Worm (Caenorhabditis elegans) whole organism, early embryonic: ENCODE results near the gene tmc-1.

Experiments
- B0310.2 ChIP-seq: sonication (generic microtip); optimal IDR thresholded peaks from 2 replicates; lab custom pipeline; 2016; ENCODE audit warnings: mild to moderate bottlenecking, missing genetic modification characterization, missing compliant biosample characterization
- F13C5.2 ChIP-seq: sonication (generic microtip); optimal IDR thresholded peaks from 2 replicates; lab custom pipeline; 2017; ENCODE audit warnings: mild to moderate bottlenecking, missing genetic modification characterization, inconsistent platforms, missing compliant biosample characterization
- aly-1 ChIP-seq: sonication (generic microtip); optimal IDR thresholded peaks from 2 replicates; lab custom pipeline; 2016; ENCODE audit warnings: missing genetic modification characterization, missing compliant biosample characterization
- ama-1 ChIP-seq: fragments of 150-350 bp; optimal IDR thresholded peaks from 2 replicates; lab custom pipeline; 2014
- ceh-13 ChIP-seq: fragments of 200-800 bp; sonication (Bioruptor generic); optimal IDR thresholded peaks from 2 replicates; lab custom pipeline; 2018; ENCODE audit warnings: mild to moderate bottlenecking, missing genetic modification characterization, missing compliant biosample characterization
- ceh-36 ChIP-seq: sonication (generic microtip); optimal IDR thresholded peaks from 2 replicates; lab custom pipeline; 2016; ENCODE audit warnings: missing genetic modification characterization, inconsistent platforms, missing compliant biosample characterization
- ets-7 ChIP-seq: sonication (generic microtip); optimal IDR thresholded peaks from 2 replicates; lab custom pipeline; 2016; ENCODE audit warnings: missing genotype, missing genetic modification characterization, missing compliant biosample characterization
- flt-1 ChIP-seq: fragments of 200-800 bp; sonication (Bioruptor generic); IDR thresholded peaks from 2 replicates; pipeline ENCODE4 v1.3.6; 2022; ENCODE audit warnings: missing genetic modification characterization, missing compliant biosample characterization
- hmbx-1 ChIP-seq: sonication (generic microtip); optimal IDR thresholded peaks from 2 replicates; lab custom pipeline; 2016; ENCODE audit warnings: mild to moderate bottlenecking, missing genetic modification characterization, missing compliant biosample characterization
- hmg-4 ChIP-seq: fragments of 200-800 bp; sonication (Bioruptor generic); optimal IDR thresholded peaks from 2 replicates; lab custom pipeline; 2018; ENCODE audit warnings: mild to moderate bottlenecking, missing genetic modification characterization, missing compliant biosample characterization
- hnd-1 ChIP-seq: sonication (generic microtip); optimal IDR thresholded peaks from 2 replicates; lab custom pipeline; 2016; ENCODE audit warnings: missing genetic modification characterization, missing compliant biosample characterization
- pes-1 ChIP-seq: fragments of 200-800 bp; sonication (Bioruptor generic); IDR thresholded peaks from 2 replicates; pipeline ENCODE4 v1.3.6; 2022; ENCODE audit warnings: missing genetic modification reagents, missing genetic modification characterization, missing compliant biosample characterization
- scrt-1 ChIP-seq: fragments of 200-800 bp; sonication (Bioruptor generic); IDR thresholded peaks from 2 replicates; pipeline ENCODE4 v1.3.6; 2022; ENCODE audit warnings: missing genetic modification characterization, missing compliant biosample characterization
- sea-1 ChIP-seq: fragments of 200-800 bp; sonication (Bioruptor generic); conservative IDR thresholded peaks from 2 replicates; pipeline ENCODE4 v1.3.6; 2022; ENCODE audit warnings: missing genetic modification characterization, missing compliant biosample characterization
- tbx-11 ChIP-seq: fragments of 200-800 bp; sonication (Bioruptor generic); IDR thresholded peaks from 2 replicates; pipeline ENCODE4 v1.3.6; 2022; ENCODE audit warnings: missing genetic modification characterization, missing compliant biosample characterization
- tbx-37 ChIP-seq: fragments of 200-800 bp; sonication (Bioruptor generic); conservative IDR thresholded peaks from 2 replicates; pipeline ENCODE4 v1.3.6; 2022; ENCODE audit warnings: missing genetic modification reagents, missing genetic modification characterization, missing compliant biosample characterization
- tra-4 ChIP-seq: sonication (generic microtip); optimal IDR thresholded peaks from 2 replicates; lab custom pipeline; 2017; ENCODE audit warnings: missing genetic modification characterization, missing compliant biosample characterization

Gene tmc-1

ce11 chrX:1179984-1180383, 18.0 kb downstream of the tmc-1 start, which contains the start of gene hot-8:
TSS of gene hot-8 (plus strand) at chrX:1180284.
- no peak for TF ChIP-seq pes-1 (GFP tag; lab: Robert Waterston, UW)
- no peak for TF ChIP-seq aly-1 (tag; lab: Kevin White, UChicago)
- no peak for TF ChIP-seq B0310.2 (tag; lab: Kevin White, UChicago)
- TF ChIP-seq flt-1 (GFP tag; lab: Robert Waterston, UW) = no peak
- no peak for TF ChIP-seq tra-4 (tag; lab: Kevin White, UChicago)
- no peak for TF ChIP-seq hmg-4 (GFP tag; lab: Kevin White, UChicago)
- TF ChIP-seq tbx-11 (GFP tag; lab: Robert Waterston, UW) = no peak
- no peak for TF ChIP-seq ceh-13 (GFP tag; lab: Kevin White, UChicago)
- TF ChIP-seq hnd-1 (tag; lab: Kevin White, UChicago) = no peak
- TF ChIP-seq sea-1 (GFP tag; lab: Robert Waterston, UW) = no peak
- no peak for TF ChIP-seq tbx-37 (GFP tag; lab: Robert Waterston, UW)
- TF ChIP-seq scrt-1 (GFP tag; lab: Robert Waterston, UW) = no peak
- no peak for TF ChIP-seq ets-7 (tag; lab: Kevin White, UChicago)
- no peak for TF ChIP-seq hmbx-1 (tag; lab: Kevin White, UChicago)

ce11 chrX:1181271-1181958, 19.4 kb downstream of the tmc-1 start:
- TF ChIP-seq hmg-4 (GFP tag; lab: Kevin White, UChicago) (no peak), sea-1 (GFP tag; lab: Robert Waterston, UW) (no peak), flt-1 (GFP tag; lab: Robert Waterston, UW) (no peak), aly-1 (tag; lab: Kevin White, UChicago) (no peak), tbx-37 (GFP tag; lab: Robert Waterston, UW) (no peak), scrt-1 (GFP tag; lab: Robert Waterston, UW) (no peak), tbx-11 (GFP tag; lab: Robert Waterston, UW) (no peak), hmbx-1 (tag; lab: Kevin White, UChicago) (no peak), ama-1 (lab: Kevin White, UChicago) (no peak), ceh-13 (GFP tag; lab: Kevin White, UChicago) (no peak), F13C5.2 (tag; lab: Kevin White, UChicago) (no peak), pes-1 (GFP tag; lab: Robert Waterston, UW) (no peak), ceh-36 (tag; lab: Kevin White, UChicago) (no peak), ets-7 (tag; lab: Kevin White, UChicago) (no peak), B0310.2 (tag; lab: Kevin White, UChicago) (no peak)

ce11 chrX:1183258-1183657, 21.3 kb downstream of the tmc-1 start:
- TF ChIP-seq B0310.2 (tag; lab: Kevin White, UChicago) = no peak
- no peak for TF ChIP-seq tbx-11 (GFP tag; lab: Robert Waterston, UW)
- TF ChIP-seq tbx-37 (GFP tag; lab: Robert Waterston, UW) = no peak
- TF ChIP-seq pes-1 (GFP tag; lab: Robert Waterston, UW) = no peak
- TF ChIP-seq aly-1 (tag; lab: Kevin White, UChicago) = no peak
- no peak for TF ChIP-seq hmg-4 (GFP tag; lab: Kevin White, UChicago)
- no peak for TF ChIP-seq ets-7 (tag; lab: Kevin White, UChicago)

ce11 chrX:1183985-1184384, 22.0 kb downstream of the tmc-1 start:
- no peak for TF ChIP-seq scrt-1 (GFP tag; lab: Robert Waterston, UW)
- no peak for TF ChIP-seq flt-1 (GFP tag; lab: Robert Waterston, UW)
- TF ChIP-seq hmbx-1 (tag; lab: Kevin White, UChicago) = no peak
- TF ChIP-seq tra-4 (tag; lab: Kevin White, UChicago) = no peak
- no peak for TF ChIP-seq ceh-13 (GFP tag; lab: Kevin White, UChicago)
- no peak for TF ChIP-seq ets-7 (tag; lab: Kevin White, UChicago)
- TF ChIP-seq B0310.2 (tag; lab: Kevin White, UChicago) = no peak
- no peak for TF ChIP-seq tbx-37 (GFP tag; lab: Robert Waterston, UW)
- no peak for TF ChIP-seq hnd-1 (tag; lab: Kevin White, UChicago)
- no peak for TF ChIP-seq hmg-4 (GFP tag; lab: Kevin White, UChicago)
- TF ChIP-seq sea-1 (GFP tag; lab: Robert Waterston, UW) = no peak
- no peak for TF ChIP-seq ceh-36 (tag; lab: Kevin White, UChicago)
- no peak for TF ChIP-seq ama-1 (lab: Kevin White, UChicago)
- TF ChIP-seq F13C5.2 (tag; lab: Kevin White, UChicago) = no peak
- no peak for TF ChIP-seq pes-1 (GFP tag; lab: Robert Waterston, UW)
- no peak for TF ChIP-seq tbx-11 (GFP tag; lab: Robert Waterston, UW)
- TF ChIP-seq aly-1 (tag; lab: Kevin White, UChicago) = no peak

ce11 chrX:1185474-1185873, 23.5 kb downstream of the tmc-1 start:
- TF ChIP-seq hmbx-1 (tag; lab: Kevin White, UChicago) = no peak
- TF ChIP-seq ceh-13 (GFP tag; lab: Kevin White, UChicago) = no peak
- no peak for TF ChIP-seq flt-1 (GFP tag; lab: Robert Waterston, UW)

ce11 chrX:1191582-1191981, 29.6 kb downstream of the tmc-1 start, which contains the start of gene T13G4.4:
TSS of gene T13G4.4 (minus strand) at chrX:1191678.
- no peak for TF ChIP-seq tbx-11 (GFP tag; lab: Robert Waterston, UW)
- no peak for TF ChIP-seq B0310.2 (tag; lab: Kevin White, UChicago)
- TF ChIP-seq tbx-37 (GFP tag; lab: Robert Waterston, UW) = no peak
- TF ChIP-seq ama-1 (lab: Kevin White, UChicago) = no peak
- no peak for TF ChIP-seq aly-1 (tag; lab: Kevin White, UChicago)
- TF ChIP-seq sea-1 (GFP tag; lab: Robert Waterston, UW) = no peak

- TF ChIP-seq ets-7 (tag; lab: Kevin White, UChicago) (no peak), hmbx-1 (tag; lab: Kevin White, UChicago) (no peak), pes-1 (GFP tag; lab: Robert Waterston, UW) (no peak), aly-1 (tag; lab: Kevin White, UChicago) (no peak), hmg-4 (GFP tag; lab: Kevin White, UChicago) (no peak), tbx-37 (GFP tag; lab: Robert Waterston, UW) (no peak), tra-4 (tag; lab: Kevin White, UChicago) (no peak)
Measured at ce11 chrX:1192848-1193247, 30.8 kb downstream of the tmc-1 start, which contains the start of gene T13G4.1. TSS of gene T13G4.1 (plus strand) at chrX:1193148.
